Fruit fly (Drosophila melanogaster): ENCODE data around the gene Hmx.

Gene Hmx

dm6 chr3R:17534325-17535105 is 24.2 kb upstream of the Hmx start, which contains the start of the genes CG5823 and P5cr-2 (continued):
- TF ChIP-seq usp (GFP tag; optimal IDR thresholded peaks at IDR 0.05) (no peak), dl (GFP tag; optimal IDR thresholded peaks at IDR 0.05; ENCODE audit: insufficient read depth in 1 of 2, partially characterized antibody in 2 of 2) (no peak), Dif (GFP tag; optimal IDR thresholded peaks at IDR 0.05; ENCODE audit: partially characterized antibody) (no peak)

- TF ChIP-seq CG32264 (GFP tag; optimal IDR thresholded peaks at IDR 0.05) (no peak), woc (GFP tag; optimal IDR thresholded peaks at IDR 0.05) (no peak), HLH106 (tag; optimal IDR thresholded peaks at IDR 0.05) (peak; percentile 73), rgr (GFP tag; optimal IDR thresholded peaks at IDR 0.05) (peak; percentile 55), Sp1 (GFP tag; optimal IDR thresholded peaks at IDR 0.05) (peak; percentile 82), fru (GFP tag; optimal IDR thresholded peaks at IDR 0.05) (peak; percentile 42), Hr78 (GFP tag; optimal IDR thresholded peaks at IDR 0.05) (no peak), psq (GFP tag; optimal IDR thresholded peaks at IDR 0.05) (peak; percentile 80), brk (GFP tag; optimal IDR thresholded peaks at IDR 0.05) (no peak), ey (GFP tag; optimal IDR thresholded peaks at IDR 0.05) (no peak), Vsx2 (GFP tag; optimal IDR thresholded peaks at IDR 0.05; ENCODE audit: partially characterized antibody) (no peak), Rel (GFP tag; optimal IDR thresholded peaks at IDR 0.05) (no peak), Rel (tag; optimal IDR thresholded peaks at IDR 0.05) (peak; percentile 86), dsf (GFP tag; optimal IDR thresholded peaks at IDR 0.05; ENCODE audit: borderline replicate concordance) (no peak), Dfd (GFP tag; optimal IDR thresholded peaks at IDR 0.05) (no peak), Myc (optimal IDR thresholded peaks at IDR 0.05) (no peak), lola (GFP tag; optimal IDR thresholded peaks at IDR 0.05) (no peak), br (GFP tag; optimal IDR thresholded peaks at IDR 0.05) (peak; percentile 30), CG9705 (GFP tag; optimal IDR thresholded peaks at IDR 0.05) (no peak), tai (GFP tag; optimal IDR thresholded peaks at IDR 0.05) (no peak), usp (GFP tag; optimal IDR thresholded peaks at IDR 0.05) (no peak), Hr83 (GFP tag; optimal IDR thresholded peaks at IDR 0.05; ENCODE audit: poor library complexity, severe bottlenecking) (peak; percentile 44), h (GFP tag; optimal IDR thresholded peaks at IDR 0.05) (peak; percentile 55), OdsH (GFP tag; optimal IDR thresholded peaks at IDR 0.05) (peak; percentile 52), jim (GFP tag; optimal IDR thresholded peaks at IDR 0.05) (no peak), dmrt93B (GFP tag; optimal IDR thresholded peaks at IDR 0.05) (peak; percentile 37), GATAd (GFP tag; optimal IDR thresholded peaks at IDR 0.05) (no peak), N (GFP tag; optimal IDR thresholded peaks at IDR 0.05) (no peak), foxo (GFP tag; optimal IDR thresholded peaks at IDR 0.05) (peak in 1 of 2 experiments; percentile 75), Hnf4 (GFP tag; optimal IDR thresholded peaks at IDR 0.05) (peak; percentile 54), Mio (GFP tag; optimal IDR thresholded peaks at IDR 0.05) (no peak), Abd-B (GFP tag; optimal IDR thresholded peaks at IDR 0.05) (no peak), pan (optimal IDR thresholded peaks at IDR 0.05) (no peak), dl (GFP tag; optimal IDR thresholded peaks at IDR 0.05; ENCODE audit: insufficient read depth in 1 of 2, partially characterized antibody in 2 of 2) (no peak), Dif (GFP tag; optimal IDR thresholded peaks at IDR 0.05; ENCODE audit: partially characterized antibody) (no peak), CrebA (GFP tag; optimal IDR thresholded peaks at IDR 0.05; ENCODE audit: borderline replicate concordance) (no peak), sage (GFP tag; optimal IDR thresholded peaks at IDR 0.05) (no peak), sv (GFP tag; optimal IDR thresholded peaks at IDR 0.05) (no peak), Jra (GFP tag; optimal IDR thresholded peaks at IDR 0.05) (peak; percentile 4)
Observed at dm6 chr3R:17535106-17535764, 23.5 kb upstream of the Hmx start.
